Fruit fly (Drosophila melanogaster) whole organism, embryonic: ENCODE measurements around the gene CG32944.

Experiments used
- Adf1 ChIP-seq: fragments of 200-800 bp; sonication (Bioruptor generic); IDR thresholded peaks from 2 replicates; pipeline ENCODE4 v1.3.6; 2022; ENCODE audit warnings: missing biosample characterization, missing genetic modification characterization
- B-H2 ChIP-seq: fragments of 200-800 bp; sonication (Bioruptor generic); optimal IDR thresholded peaks from 2 replicates; lab custom pipeline; 2018; ENCODE audit warnings: missing biosample characterization, mild to moderate bottlenecking, missing genetic modification characterization
- CG1024 ChIP-seq: fragments of 200-800 bp; sonication (Bioruptor generic); IDR thresholded peaks from 2 replicates; pipeline ENCODE4 v1.3.6; 2022; ENCODE audit warnings: missing biosample characterization, missing genetic modification characterization
- CG10267 ChIP-seq: fragments of 200-800 bp; sonication (Bioruptor generic); optimal IDR thresholded peaks from 2 replicates; lab custom pipeline; 2018; ENCODE audit warnings: missing biosample characterization, mild to moderate bottlenecking, missing genetic modification characterization, moderate library complexity
- CG10321 ChIP-seq: fragments of 200-800 bp; sonication (Bioruptor generic); IDR thresholded peaks from 2 replicates; pipeline ENCODE4 v1.3.6; 2022; ENCODE audit warnings: missing biosample characterization, missing genetic modification characterization
- CG11398 ChIP-seq: fragments of 200-800 bp; sonication (Bioruptor generic); optimal IDR thresholded peaks from 2 replicates; lab custom pipeline; 2016; ENCODE audit warnings: missing biosample characterization, missing genetic modification characterization
- CG13624 ChIP-seq: fragments of 200-800 bp; sonication (Bioruptor generic); optimal IDR thresholded peaks from 2 replicates; lab custom pipeline; 2016; ENCODE audit warnings: missing biosample characterization, missing genetic modification characterization
- CG14014 ChIP-seq: fragments of 200-800 bp; sonication (Bioruptor generic); IDR thresholded peaks from 2 replicates; pipeline ENCODE4 v1.3.6; 2022; ENCODE audit warnings: missing biosample characterization, missing genetic modification characterization
- CG15011 ChIP-seq: fragments of 200-800 bp; sonication (Bioruptor generic); optimal IDR thresholded peaks from 3 replicates; lab custom pipeline; 2018; ENCODE audit warnings: missing biosample characterization, mild to moderate bottlenecking, missing genetic modification characterization
- CG15479 ChIP-seq: fragments of 200-800 bp; sonication (Bioruptor generic); optimal IDR thresholded peaks from 3 replicates; lab custom pipeline; 2019; ENCODE audit warnings: missing biosample characterization, mild to moderate bottlenecking, missing genetic modification characterization, moderate library complexity
- CG1602 ChIP-seq: fragments of 200-800 bp; sonication (Bioruptor generic); optimal IDR thresholded peaks from 3 replicates; lab custom pipeline; 2016; ENCODE audit warnings: missing biosample characterization, missing genetic modification characterization
- CG1647 ChIP-seq: fragments of 200-800 bp; sonication (Bioruptor generic); optimal IDR thresholded peaks from 3 replicates; lab custom pipeline; 2016; ENCODE audit warnings: missing biosample characterization, missing genetic modification characterization
- CG17829 ChIP-seq: fragments of 200-800 bp; optimal IDR thresholded peaks from 2 replicates; lab custom pipeline; 2019; ENCODE audit warnings: missing biosample characterization, mild to moderate bottlenecking, missing genetic modification characterization, moderate library complexity
- CG2120 ChIP-seq: fragments of 200-800 bp; sonication (Bioruptor generic); optimal IDR thresholded peaks from 3 replicates; lab custom pipeline; 2016; ENCODE audit warnings: missing biosample characterization, missing genetic modification characterization
- CG2202 ChIP-seq: fragments of 200-800 bp; sonication (Bioruptor generic); optimal IDR thresholded peaks from 2 replicates; lab custom pipeline; 2018; ENCODE audit warnings: missing biosample characterization, mild to moderate bottlenecking, missing genetic modification characterization
- CG30431 ChIP-seq: fragments of 200-800 bp; sonication (Bioruptor generic); optimal IDR thresholded peaks from 2 replicates; lab custom pipeline; 2017; ENCODE audit warnings: missing biosample characterization, missing genetic modification characterization
- CG4617 ChIP-seq: fragments of 200-800 bp; sonication (Bioruptor generic); optimal IDR thresholded peaks from 3 replicates; lab custom pipeline; 2016; ENCODE audit warnings: missing biosample characterization, missing genetic modification characterization, borderline replicate concordance
- CG8281 ChIP-seq: fragments of 200-800 bp; sonication (Bioruptor generic); optimal IDR thresholded peaks from 2 replicates; lab custom pipeline; 2018; ENCODE audit warnings: missing biosample characterization, mild to moderate bottlenecking, missing genetic modification characterization, moderate library complexity
- CG8944 ChIP-seq: fragments of 200-800 bp; sonication (Bioruptor generic); optimal IDR thresholded peaks from 3 replicates; lab custom pipeline; 2016; ENCODE audit warnings: missing biosample characterization, missing genetic modification characterization
- CkIIα-i1 ChIP-seq: fragments of 200-800 bp; sonication (Bioruptor generic); IDR thresholded peaks from 2 replicates; pipeline ENCODE4 v1.3.6; 2022; ENCODE audit warnings: missing biosample characterization, missing genetic modification characterization
- Dll ChIP-seq: fragments of 200-800 bp; sonication (Bioruptor generic); IDR thresholded peaks from 4 replicates; pipeline ENCODE4 v1.3.6; 2022; ENCODE audit warnings: missing biosample characterization, missing genetic modification characterization; ENCODE audit not compliant: partially characterized antibody
- Drgx ChIP-seq: fragments of 200-800 bp; sonication (Bioruptor generic); IDR thresholded peaks from 2 replicates; pipeline ENCODE4 v1.3.6; 2022; ENCODE audit warnings: missing biosample characterization, missing genetic modification characterization
- Ets65A ChIP-seq: fragments of 200-800 bp; sonication (Bioruptor generic); peaks from one replicate; lab custom pipeline; 2016; ENCODE audit warnings: missing biosample characterization, missing genetic modification characterization
- Ets97D ChIP-seq: fragments of 200-800 bp; sonication (Bioruptor generic); optimal IDR thresholded peaks from 3 replicates; lab custom pipeline; 2016; ENCODE audit warnings: missing biosample characterization, missing genetic modification characterization
- Gug ChIP-seq: fragments of 200-800 bp; sonication (Bioruptor generic); IDR thresholded peaks from 4 replicates; pipeline ENCODE4 v1.3.6; 2022; ENCODE audit warnings: missing biosample characterization, missing genetic modification characterization
- HLH54F ChIP-seq: fragments of 200-800 bp; sonication (Bioruptor generic); optimal IDR thresholded peaks from 3 replicates; lab custom pipeline; 2016; ENCODE audit warnings: missing biosample characterization, missing genetic modification characterization
- MESR4 ChIP-seq: fragments of 200-800 bp; sonication (Bioruptor generic); optimal IDR thresholded peaks from 2 replicates; lab custom pipeline; 2018; ENCODE audit warnings: missing biosample characterization, mild to moderate bottlenecking, missing genetic modification characterization, moderate library complexity
- MTF-1 ChIP-seq: fragments of 200-800 bp; sonication (Bioruptor generic); optimal IDR thresholded peaks from 2 replicates; lab custom pipeline; 2018; ENCODE audit warnings: missing biosample characterization, mild to moderate bottlenecking, missing genetic modification characterization, borderline replicate concordance
- Max ChIP-seq: fragments of 200-800 bp; sonication (Bioruptor generic); optimal IDR thresholded peaks from 2 replicates; lab custom pipeline; 2016; ENCODE audit warnings: missing biosample characterization, mild to moderate bottlenecking, missing genetic modification characterization
- Myb ChIP-seq: fragments of 200-800 bp; sonication (Bioruptor generic); optimal IDR thresholded peaks from 2 replicates; lab custom pipeline; 2016; ENCODE audit warnings: missing biosample characterization, missing genetic modification characterization
- abd-A ChIP-seq: fragments of 200-800 bp; sonication (Bioruptor generic); optimal IDR thresholded peaks from 3 replicates; lab custom pipeline; 2019; ENCODE audit warnings: missing biosample characterization, mild to moderate bottlenecking, missing genetic modification characterization, moderate library complexity
- dm ChIP-seq: fragments of 200-800 bp; sonication (Bioruptor generic); optimal IDR thresholded peaks from 3 replicates; lab custom pipeline; 2016; ENCODE audit warnings: missing biosample characterization, missing genetic modification characterization
- ems ChIP-seq: fragments of 200-800 bp; sonication (Bioruptor generic); optimal IDR thresholded peaks from 3 replicates; lab custom pipeline; 2016; ENCODE audit warnings: missing biosample characterization, missing genetic modification characterization
- gro ChIP-seq: fragments of 200-800 bp; sonication (Bioruptor generic); optimal IDR thresholded peaks from 2 replicates; lab custom pipeline; 2016; ENCODE audit warnings: missing biosample characterization, missing genetic modification characterization
- hbn ChIP-seq: fragments of 200-800 bp; sonication (Bioruptor generic); IDR thresholded peaks from 2 replicates; pipeline ENCODE4 v1.3.6; 2022; ENCODE audit warnings: missing biosample characterization, missing genetic modification characterization; ENCODE audit not compliant: partially characterized antibody
- her ChIP-seq: fragments of 200-800 bp; sonication (Bioruptor generic); optimal IDR thresholded peaks from 2 replicates; lab custom pipeline; 2016; ENCODE audit warnings: missing biosample characterization, missing genetic modification characterization
- kah ChIP-seq: fragments of 200-800 bp; sonication (Bioruptor generic); optimal IDR thresholded peaks from 2 replicates; lab custom pipeline; 2018; ENCODE audit warnings: missing biosample characterization, mild to moderate bottlenecking, missing genetic modification characterization
- luna ChIP-seq: fragments of 200-800 bp; sonication (Bioruptor generic); optimal IDR thresholded peaks from 2 replicates; lab custom pipeline; 2016; ENCODE audit warnings: missing biosample characterization, missing genetic modification characterization
- nmo ChIP-seq: fragments of 200-800 bp; sonication (Bioruptor generic); optimal IDR thresholded peaks from 2 replicates; lab custom pipeline; 2018; ENCODE audit warnings: missing biosample characterization, mild to moderate bottlenecking, missing genetic modification characterization, moderate library complexity
- pan ChIP-seq, 4 experiments: fragments of >200 bp in 3 of 4; fragments of 200-800 bp in 1 of 4; sonication (Bioruptor generic) in 1 of 4; optimal IDR thresholded peaks in 3 of 4; IDR thresholded peaks in 1 of 4; 2 replicates each; pipeline versions ENCODE4 v1.3.6 to Lab custom; 2017 to 2022; ENCODE audit warnings: missing biosample characterization in 2 of 4, missing genetic modification characterization in 2 of 4, mixed read lengths in 1 of 4
- pros ChIP-seq: fragments of 200-800 bp; sonication (Bioruptor generic); optimal IDR thresholded peaks from 3 replicates; lab custom pipeline; 2019; ENCODE audit warnings: missing biosample characterization, mild to moderate bottlenecking, missing genetic modification characterization, moderate library complexity
- pzg ChIP-seq: fragments of 200-800 bp; sonication (Bioruptor generic); optimal IDR thresholded peaks from 3 replicates; lab custom pipeline; 2018; ENCODE audit warnings: missing biosample characterization, mild to moderate bottlenecking, missing genetic modification characterization, moderate library complexity
- slbo ChIP-seq: fragments of 200-800 bp; sonication (Bioruptor generic); IDR thresholded peaks from 2 replicates; pipeline ENCODE4 v1.3.6; 2022; ENCODE audit warnings: missing biosample characterization, missing genetic modification characterization
- stwl ChIP-seq: fragments of 200-800 bp; sonication (Bioruptor generic); optimal IDR thresholded peaks from 3 replicates; lab custom pipeline; 2018; ENCODE audit warnings: missing biosample characterization, mild to moderate bottlenecking, missing genetic modification characterization, moderate library complexity
- sug ChIP-seq: fragments of 200-800 bp; optimal IDR thresholded peaks from 2 replicates; lab custom pipeline; 2019; ENCODE audit warnings: missing biosample characterization, mild to moderate bottlenecking, missing genetic modification characterization, moderate library complexity
- tin ChIP-seq: fragments of 200-800 bp; sonication (Bioruptor generic); optimal IDR thresholded peaks from 3 replicates; lab custom pipeline; 2016; ENCODE audit warnings: missing biosample characterization, missing genetic modification characterization
- twi ChIP-seq: fragments of 200-800 bp; optimal IDR thresholded peaks from 2 replicates; lab custom pipeline; 2019; ENCODE audit warnings: missing biosample characterization, mild to moderate bottlenecking, missing genetic modification characterization, moderate library complexity
- unpg ChIP-seq: fragments of 200-800 bp; sonication (Bioruptor generic); optimal IDR thresholded peaks from 3 replicates; lab custom pipeline; 2018; ENCODE audit warnings: missing biosample characterization, mild to moderate bottlenecking, missing genetic modification characterization, moderate library complexity
- vnd ChIP-seq: fragments of 200-800 bp; sonication (Bioruptor generic); IDR thresholded peaks from 3 replicates; pipeline ENCODE4 v1.3.6; 2022; ENCODE audit warnings: missing biosample characterization, missing genetic modification characterization; ENCODE audit not compliant: partially characterized antibody
- zfh2 ChIP-seq: fragments of 200-800 bp; sonication (Bioruptor generic); optimal IDR thresholded peaks from 2 replicates; lab custom pipeline; 2016; ENCODE audit warnings: missing biosample characterization, missing genetic modification characterization

CG32944 gene

DNA sequence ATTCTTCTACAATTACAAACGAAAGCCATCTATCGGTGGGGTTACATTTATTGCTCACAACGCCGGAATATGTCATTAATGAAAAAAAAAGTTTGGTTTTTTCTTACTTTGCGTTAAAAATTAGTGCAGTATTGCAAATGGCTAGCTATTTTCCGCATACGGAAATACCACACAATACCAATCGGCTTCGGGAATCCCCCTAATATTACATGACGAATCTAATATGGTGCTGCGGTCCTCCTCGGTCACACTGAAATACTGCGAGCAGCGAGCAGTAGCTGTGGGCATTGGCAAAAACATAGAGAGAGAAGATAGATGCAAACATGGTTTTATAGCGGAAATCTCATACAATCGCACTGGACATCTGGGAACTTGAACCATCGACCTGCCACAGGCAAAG is 31.9 kb downstream of the CG32944 start, which contains the start of gene tub (continued):
- TF ChIP-seq CG10321 (GFP tag; lab: Robert Waterston, UW), result no peak
- peak; percentile 87 for TF ChIP-seq pzg (GFP tag; lab: Kevin White, UChicago)
- TF ChIP-seq MESR4 (GFP tag; lab: Kevin White, UChicago), result peak; percentile 85
- peak; percentile 57 for TF ChIP-seq CG17829
- TF ChIP-seq CG8281 (tag; lab: Kevin White, UChicago), result no peak
- peak; percentile 23 for TF ChIP-seq her
- no peak for TF ChIP-seq vnd (GFP tag; lab: Robert Waterston, UW)
- TF ChIP-seq abd-A, result no peak
- no peak for TF ChIP-seq ems
- TF ChIP-seq Ets65A (GFP tag; lab: Kevin White, UChicago), result no peak
- no peak for TF ChIP-seq CkIIα-i1 (GFP tag; lab: Robert Waterston, UW)
- TF ChIP-seq stwl (tag; lab: Kevin White, UChicago), result peak; percentile 73
- no peak for TF ChIP-seq CG2202
- no peak for TF ChIP-seq CG15011 (GFP tag; lab: Kevin White, UChicago)
- TF ChIP-seq slbo (GFP tag; lab: Robert Waterston, UW), result peak; percentile 66
- TF ChIP-seq kah (GFP tag; lab: Kevin White, UChicago), result no peak
- TF ChIP-seq gro, result peak; percentile 31
- TF ChIP-seq CG4617, result peak; percentile 69
- peak; percentile 49 for TF ChIP-seq CG13624 (GFP tag; lab: Kevin White, UChicago)
- no peak for TF ChIP-seq Gug (GFP tag; lab: Robert Waterston, UW)
- no peak for TF ChIP-seq MTF-1 (GFP tag; lab: Kevin White, UChicago)
- TF ChIP-seq twi (tag; lab: Kevin White, UChicago), result peak; percentile 39
- peak; percentile 41 for TF ChIP-seq tin
- TF ChIP-seq Ets97D, result peak; percentile 66
- TF ChIP-seq HLH54F (GFP tag; lab: Kevin White, UChicago), result peak; percentile 28
- no peak for TF ChIP-seq CG1647 (GFP tag; lab: Kevin White, UChicago)
- peak; percentile 65 for TF ChIP-seq CG2120
- peak; percentile 7 for TF ChIP-seq CG1602 (GFP tag; lab: Kevin White, UChicago)
- TF ChIP-seq hbn, result no peak
- TF ChIP-seq CG15479 (GFP tag; lab: Kevin White, UChicago), result no peak
- peak; percentile 50; the same call in 1 of the 2 replicates for TF ChIP-seq CG1024
- peak; percentile 60 for TF ChIP-seq B-H2 (GFP tag; lab: Kevin White, UChicago)
- TF ChIP-seq CG14014 (GFP tag; lab: Robert Waterston, UW), result peak; percentile 40; the same call in 1 of the 2 replicates
- TF ChIP-seq nmo, result peak; percentile 48
- peak; percentile 25 for TF ChIP-seq zfh2 (GFP tag; lab: Kevin White, UChicago)
- peak; percentile 33 for TF ChIP-seq dm (GFP tag; lab: Kevin White, UChicago)
- TF ChIP-seq pros (GFP tag; lab: Kevin White, UChicago), result no peak
- peak; percentile 36 for TF ChIP-seq Myb (GFP tag; lab: Kevin White, UChicago)
- peak; percentile 69 for TF ChIP-seq Adf1 (GFP tag; lab: Robert Waterston, UW)
- TF ChIP-seq CG10267, result peak; percentile 53
- peak; percentile 30 for TF ChIP-seq CG11398 (GFP tag; lab: Kevin White, UChicago)
- TF ChIP-seq Dll (GFP tag; lab: Robert Waterston, UW), result 0 out of 4 replicates have a peak, but pooled peaks have one; percentile 19
- no peak for TF ChIP-seq pan (optimal IDR thresholded peaks at IDR 0.05; lab: Kevin White, UChicago)
- TF ChIP-seq pan (GFP tag; optimal IDR thresholded peaks at IDR 0.05 in 1 of 2, IDR thresholded peaks at IDR 0.05 in 1 of 2), result peak in 1 of 2 experiments; percentile 42
- peak; percentile 8 for TF ChIP-seq Max (GFP tag; lab: Kevin White, UChicago)
- TF ChIP-seq sug, result peak; percentile 53
- peak; percentile 22 for TF ChIP-seq CG8944
- no peak for TF ChIP-seq luna
- no peak for TF ChIP-seq Drgx (GFP tag; lab: Robert Waterston, UW)
- TF ChIP-seq unpg, result no peak
- TF ChIP-seq CG30431 (GFP tag; lab: Kevin White, UChicago), result no peak
